Worm (Caenorhabditis elegans) whole organism, L2 larva: ENCODE data around the gene C50B6.9.

Experiments
- C34F6.9 ChIP-seq: fragments of 150-350 bp; optimal IDR thresholded peaks from 2 replicates; lab custom pipeline; 2014; ENCODE audit warnings: missing biosample characterization, missing genetic modification characterization
- R02D3.7 ChIP-seq: fragments of 150-350 bp; optimal IDR thresholded peaks from 2 replicates; lab custom pipeline; 2014; ENCODE audit warnings: missing biosample characterization, missing genetic modification characterization
- Y55F3AM.14 ChIP-seq: fragments of 200-800 bp; sonication (Bioruptor generic); optimal IDR thresholded peaks from 2 replicates; lab custom pipeline; 2018; ENCODE audit warnings: mild to moderate bottlenecking, missing genetic modification characterization, missing compliant biosample characterization
- ZK546.5 ChIP-seq: sonication (generic microtip); optimal IDR thresholded peaks from 2 replicates; lab custom pipeline; 2017; ENCODE audit warnings: missing biosample characterization, missing genetic modification characterization
- alr-1 ChIP-seq: fragments of 150-350 bp; optimal IDR thresholded peaks from 2 replicates; lab custom pipeline; 2014; ENCODE audit warnings: missing biosample characterization, missing genetic modification characterization
- ama-1 ChIP-seq: fragments of 150-350 bp; optimal IDR thresholded peaks from 2 replicates; lab custom pipeline; 2018; ENCODE audit warnings: inconsistent platforms
- blmp-1 ChIP-seq: sonication (generic microtip); optimal IDR thresholded peaks from 2 replicates; lab custom pipeline; 2017; ENCODE audit warnings: missing genetic modification characterization, mild to moderate bottlenecking, missing compliant biosample characterization, antibody characterized with exemption, moderate library complexity; ENCODE audit not compliant: insufficient read depth
- ceh-16 ChIP-seq: fragments of 150-350 bp; optimal IDR thresholded peaks from 2 replicates; lab custom pipeline; 2014; ENCODE audit warnings: missing biosample characterization, missing genetic modification characterization
- ceh-82 ChIP-seq: fragments of 150-350 bp; optimal IDR thresholded peaks from 2 replicates; lab custom pipeline; 2014; ENCODE audit warnings: missing biosample characterization, missing genetic modification characterization
- crh-2 ChIP-seq: sonication (generic microtip); optimal IDR thresholded peaks from 2 replicates; lab custom pipeline; 2017; ENCODE audit warnings: missing biosample characterization, missing genetic modification characterization
- dmd-4 ChIP-seq: sonication (generic microtip); optimal IDR thresholded peaks from 2 replicates; lab custom pipeline; 2017; ENCODE audit warnings: missing biosample characterization, missing genetic modification characterization
- elt-1 ChIP-seq: fragments of 150-350 bp; optimal IDR thresholded peaks from 2 replicates; lab custom pipeline; 2014; ENCODE audit warnings: missing biosample characterization, missing genetic modification characterization
- elt-3 ChIP-seq: sonication (generic microtip); optimal IDR thresholded peaks from 2 replicates; lab custom pipeline; 2017; ENCODE audit warnings: missing biosample characterization, missing genetic modification characterization
- fos-1 ChIP-seq: fragments of 150-350 bp; optimal IDR thresholded peaks from 2 replicates; lab custom pipeline; 2014; ENCODE audit warnings: missing biosample characterization, missing genetic modification characterization
- gmeb-1 ChIP-seq: fragments of 150-350 bp; optimal IDR thresholded peaks from 2 replicates; lab custom pipeline; 2014; ENCODE audit warnings: missing biosample characterization, missing genetic modification characterization
- lin-11 ChIP-seq: fragments of 150-350 bp; sonication (generic microtip); optimal IDR thresholded peaks from 2 replicates; lab custom pipeline; 2014; ENCODE audit warnings: missing biosample characterization, missing genetic modification characterization, inconsistent platforms, mixed read lengths
- lin-13 ChIP-seq: fragments of 150-350 bp; optimal IDR thresholded peaks from 2 replicates; lab custom pipeline; 2014; ENCODE audit warnings: missing biosample characterization, missing genetic modification reagents, missing genetic modification characterization
- mab-5 ChIP-seq: fragments of 150-350 bp; optimal IDR thresholded peaks from 2 replicates; lab custom pipeline; 2014; ENCODE audit warnings: missing biosample characterization, missing genetic modification characterization
- mbf-1 ChIP-seq: sonication (generic microtip); optimal IDR thresholded peaks from 2 replicates; lab custom pipeline; 2017; ENCODE audit warnings: missing biosample characterization, missing genetic modification characterization
- nhr-11 ChIP-seq: fragments of 150-350 bp; optimal IDR thresholded peaks from 2 replicates; lab custom pipeline; 2014; ENCODE audit warnings: missing biosample characterization, missing genetic modification characterization
- nhr-21 ChIP-seq: fragments of 150-350 bp; optimal IDR thresholded peaks from 2 replicates; lab custom pipeline; 2014; ENCODE audit warnings: missing biosample characterization, missing genetic modification characterization
- nhr-23 ChIP-seq: fragments of 150-350 bp; optimal IDR thresholded peaks from 2 replicates; lab custom pipeline; 2014; ENCODE audit warnings: missing biosample characterization, missing genetic modification reagents, missing genetic modification characterization
- nhr-237 ChIP-seq: fragments of 150-350 bp; optimal IDR thresholded peaks from 2 replicates; lab custom pipeline; 2014; ENCODE audit warnings: missing biosample characterization, missing genetic modification characterization
- nhr-25 ChIP-seq: fragments of 150-350 bp; sonication (generic microtip); optimal IDR thresholded peaks from 3 replicates; lab custom pipeline; 2014; ENCODE audit warnings: missing biosample characterization, missing genetic modification characterization
- nhr-6 ChIP-seq: fragments of 150-350 bp; optimal IDR thresholded peaks from 2 replicates; lab custom pipeline; 2014; ENCODE audit warnings: missing biosample characterization, missing genetic modification characterization
- peb-1 ChIP-seq: fragments of 150-350 bp; optimal IDR thresholded peaks from 2 replicates; lab custom pipeline; 2014; ENCODE audit warnings: missing biosample characterization, missing genetic modification characterization
- sem-4 ChIP-seq: fragments of 150-350 bp; optimal IDR thresholded peaks from 2 replicates; lab custom pipeline; 2014; ENCODE audit warnings: missing biosample characterization, missing genetic modification reagents, missing genetic modification characterization
- skn-1 ChIP-seq: sonication (generic microtip); optimal IDR thresholded peaks from 2 replicates; lab custom pipeline; 2017; ENCODE audit warnings: missing biosample characterization, missing genetic modification characterization
- sma-3 ChIP-seq: sonication (generic microtip); optimal IDR thresholded peaks from 2 replicates; lab custom pipeline; 2016; ENCODE audit warnings: missing genetic modification reagents, missing genetic modification characterization, missing compliant biosample characterization
- sma-9 ChIP-seq, 2 experiments: fragments of 150-350 bp in 1 of 2; sonication (generic microtip) in 1 of 2; optimal IDR thresholded peaks; 2 replicates each; lab custom pipeline; 2014 to 2016; ENCODE audit warnings: missing genetic modification characterization in 2 of 2, mild to moderate bottlenecking in 1 of 2, missing biosample characterization in 1 of 2, missing compliant biosample characterization in 1 of 2, missing genetic modification reagents in 1 of 2, moderate library complexity in 1 of 2
- snpc-4 ChIP-seq: fragments of 150-350 bp; optimal IDR thresholded peaks from 2 replicates; lab custom pipeline; 2014; ENCODE audit warnings: missing biosample characterization, missing genetic modification characterization
- unc-62 ChIP-seq: fragments of 150-350 bp; optimal IDR thresholded peaks from 2 replicates; lab custom pipeline; 2014; ENCODE audit warnings: missing biosample characterization, missing genetic modification reagents, missing genetic modification characterization
- zag-1 ChIP-seq: fragments of 150-350 bp; optimal IDR thresholded peaks from 2 replicates; lab custom pipeline; 2014; ENCODE audit warnings: missing biosample characterization, missing genetic modification characterization
- ztf-1 ChIP-seq: fragments of 200-800 bp; sonication (Bioruptor generic); conservative IDR thresholded peaks from 2 replicates; pipeline ENCODE4 v1.3.6; 2022; ENCODE audit warnings: missing genetic modification characterization, missing compliant biosample characterization

Gene C50B6.9

ce11 chrV:13360254-13360653 is 24.1 kb downstream of the C50B6.9 start, which contains the start of gene F32H5.4:
TSS of gene F32H5.4 (plus strand) at chrV:13360554.
- TF ChIP-seq Y55F3AM.14 (GFP tag; lab: Kevin White, UChicago), result no peak
- no peak for TF ChIP-seq R02D3.7
- no peak for TF ChIP-seq C34F6.9 (tag; lab: Kevin White, UChicago)
- TF ChIP-seq lin-11, result no peak
- TF ChIP-seq ceh-82 (tag; lab: Kevin White, UChicago), result no peak
- no peak for TF ChIP-seq sma-3 (GFP tag; lab: Kevin White, UChicago)
- no peak for TF ChIP-seq fos-1 (tag; lab: Kevin White, UChicago)

ce11 chrV:13363415-13363814 is 27.2 kb downstream of the C50B6.9 start, which contains the start of gene srg-46:
TSS of gene srg-46 (plus strand) at chrV:13363715.
- no peak for TF ChIP-seq dmd-4 (tag; lab: Kevin White, UChicago)
- no peak for TF ChIP-seq sma-9 (GFP tag; optimal IDR thresholded peaks at IDR 0.05; lab: Kevin White, UChicago)
- TF ChIP-seq sma-9 (tag; optimal IDR thresholded peaks at IDR 0.05; lab: Kevin White, UChicago), result no peak
- no peak for TF ChIP-seq skn-1 (tag; lab: Kevin White, UChicago)
- no peak for TF ChIP-seq lin-11
- no peak for TF ChIP-seq nhr-25 (tag; lab: Kevin White, UChicago)
- TF ChIP-seq R02D3.7, result no peak
- TF ChIP-seq mab-5 (tag; lab: Kevin White, UChicago), result no peak
- no peak for TF ChIP-seq unc-62
- no peak for TF ChIP-seq elt-3 (tag; lab: Kevin White, UChicago)
- TF ChIP-seq alr-1 (tag; lab: Kevin White, UChicago), result no peak
- no peak for TF ChIP-seq blmp-1 (tag; lab: Kevin White, UChicago)
- no peak for TF ChIP-seq snpc-4 (tag; lab: Kevin White, UChicago)

- TF ChIP-seq nhr-21 (tag; lab: Kevin White, UChicago) (no peak), mbf-1 (tag; lab: Kevin White, UChicago) (no peak), lin-13 (GFP tag; lab: Kevin White, UChicago) (no peak)
- TF ChIP-seq, all 48 proteins: peak for 0
Measured at ce11 chrV:13364227-13364626, 28.1 kb downstream of the C50B6.9 start.

- no peak for TF ChIP-seq nhr-21 (tag; lab: Kevin White, UChicago)
- no peak for TF ChIP-seq sma-3 (GFP tag; lab: Kevin White, UChicago)
- no peak for TF ChIP-seq snpc-4 (tag; lab: Kevin White, UChicago)
- TF ChIP-seq crh-2, result no peak
- TF ChIP-seq R02D3.7, result no peak
- TF ChIP-seq lin-11, result no peak
- TF ChIP-seq elt-1, result no peak
- TF ChIP-seq nhr-6 (tag; lab: Kevin White, UChicago), result no peak
- TF ChIP-seq Y55F3AM.14 (GFP tag; lab: Kevin White, UChicago), result no peak
- no peak for TF ChIP-seq peb-1 (tag; lab: Kevin White, UChicago)
- no peak for TF ChIP-seq ceh-82 (tag; lab: Kevin White, UChicago)
- no peak for TF ChIP-seq nhr-11 (tag; lab: Kevin White, UChicago)
- TF ChIP-seq ama-1, result no peak
- TF ChIP-seq blmp-1 (tag; lab: Kevin White, UChicago), result no peak
- no peak for TF ChIP-seq zag-1
- no peak for TF ChIP-seq ceh-16 (tag; lab: Kevin White, UChicago)
- no peak for TF ChIP-seq alr-1 (tag; lab: Kevin White, UChicago)
Measured at ce11 chrV:13366488-13366887, 30.3 kb downstream of the C50B6.9 start.

ce11 chrV:13367024-13367423 is 30.9 kb downstream of the C50B6.9 start, which contains the start of gene srx-125:
TSS of gene srx-125 (plus strand) at chrV:13367324.
- TF ChIP-seq skn-1 (tag; lab: Kevin White, UChicago), result no peak
- no peak for TF ChIP-seq nhr-23 (tag; lab: Kevin White, UChicago)
- no peak for TF ChIP-seq mbf-1 (tag; lab: Kevin White, UChicago)
- TF ChIP-seq mab-5 (tag; lab: Kevin White, UChicago), result no peak
- TF ChIP-seq blmp-1 (tag; lab: Kevin White, UChicago), result no peak
- TF ChIP-seq ztf-1 (GFP tag; lab: Robert Waterston, UW), result no peak
- TF ChIP-seq unc-62, result no peak
- TF ChIP-seq ZK546.5 (tag; lab: Kevin White, UChicago), result no peak
- TF ChIP-seq sma-3 (GFP tag; lab: Kevin White, UChicago), result no peak
- no peak for TF ChIP-seq gmeb-1 (tag; lab: Kevin White, UChicago)
- TF ChIP-seq nhr-237 (tag; lab: Kevin White, UChicago), result no peak
- TF ChIP-seq nhr-21 (tag; lab: Kevin White, UChicago), result no peak
- no peak for TF ChIP-seq nhr-25 (tag; lab: Kevin White, UChicago)
- TF ChIP-seq sem-4 (tag; lab: Kevin White, UChicago), result no peak
- no peak for TF ChIP-seq zag-1
- TF ChIP-seq ceh-82 (tag; lab: Kevin White, UChicago), result no peak
- no peak for TF ChIP-seq lin-11
- TF ChIP-seq, all 48 proteins: peak for 0
